Fruit fly (Drosophila melanogaster) whole organism, prepupa: Measurements from ENCODE around the gene CG2217.

Experiments used
- Blimp-1 ChIP-seq: fragments of 200-800 bp; sonication (Bioruptor generic); optimal IDR thresholded peaks from 3 replicates; lab custom pipeline; 2017; ENCODE audit warnings: missing biosample characterization, missing genetic modification characterization, mild to moderate bottlenecking, moderate library complexity, missing genetic modification reagents
- CG10631 ChIP-seq: fragments of 200-800 bp; sonication (Bioruptor generic); optimal IDR thresholded peaks from 2 replicates; lab custom pipeline; 2016; ENCODE audit warnings: missing biosample characterization, missing genetic modification characterization
- CG11294 ChIP-seq: fragments of 200-800 bp; sonication (Bioruptor generic); IDR thresholded peaks from 2 replicates; pipeline ENCODE4 v1.3.6; 2022; ENCODE audit warnings: missing biosample characterization, missing genetic modification characterization
- CG11762 ChIP-seq: fragments of 200-800 bp; sonication (Bioruptor generic); optimal IDR thresholded peaks from 3 replicates; lab custom pipeline; 2016; ENCODE audit warnings: missing biosample characterization, missing genetic modification characterization; ENCODE audit not compliant: insufficient read depth
- CG11902 ChIP-seq: fragments of 200-800 bp; sonication (Bioruptor generic); optimal IDR thresholded peaks from 3 replicates; lab custom pipeline; 2016; ENCODE audit warnings: missing biosample characterization, missing genetic modification characterization
- CG1621 ChIP-seq: fragments of 200-800 bp; sonication (Bioruptor generic); optimal IDR thresholded peaks from 3 replicates; lab custom pipeline; 2018; ENCODE audit warnings: missing biosample characterization, mild to moderate bottlenecking, missing genetic modification characterization
- CG16779 ChIP-seq: fragments of 200-800 bp; sonication (Bioruptor generic); optimal IDR thresholded peaks from 3 replicates; lab custom pipeline; 2017; ENCODE audit warnings: missing biosample characterization, mild to moderate bottlenecking, missing genetic modification characterization
- CG3032 ChIP-seq: fragments of 200-800 bp; optimal IDR thresholded peaks from 2 replicates; lab custom pipeline; 2019; ENCODE audit warnings: missing biosample characterization, mild to moderate bottlenecking, missing genetic modification characterization, moderate library complexity
- CG31627 ChIP-seq: fragments of 200-800 bp; sonication (Bioruptor generic); optimal IDR thresholded peaks from 3 replicates; lab custom pipeline; 2016; ENCODE audit warnings: missing biosample characterization, missing genetic modification characterization
- CG32006 ChIP-seq: fragments of 200-800 bp; sonication (Bioruptor generic); optimal IDR thresholded peaks from 3 replicates; lab custom pipeline; 2017; ENCODE audit warnings: missing biosample characterization, mild to moderate bottlenecking, missing genetic modification characterization
- CG34406 ChIP-seq: fragments of 200-800 bp; sonication (Bioruptor generic); optimal IDR thresholded peaks from 3 replicates; lab custom pipeline; 2016; ENCODE audit warnings: missing biosample characterization, missing genetic modification characterization
- CG3919 ChIP-seq: fragments of 200-800 bp; sonication (Bioruptor generic); optimal IDR thresholded peaks from 3 replicates; lab custom pipeline; 2016; ENCODE audit warnings: missing biosample characterization, missing genetic modification characterization
- CG4318 ChIP-seq: fragments of 200-800 bp; sonication (Bioruptor generic); optimal IDR thresholded peaks from 3 replicates; lab custom pipeline; 2017; ENCODE audit warnings: missing biosample characterization, mild to moderate bottlenecking, missing genetic modification characterization
- CG6276 ChIP-seq: fragments of 200-800 bp; sonication (Bioruptor generic); optimal IDR thresholded peaks from 2 replicates; lab custom pipeline; 2017; ENCODE audit warnings: missing biosample characterization, mild to moderate bottlenecking, missing genetic modification characterization
- CG6792 ChIP-seq: fragments of 200-800 bp; sonication (Bioruptor generic); optimal IDR thresholded peaks from 3 replicates; lab custom pipeline; 2016; ENCODE audit warnings: missing biosample characterization, missing genetic modification characterization
- CG6808 ChIP-seq: fragments of 200-800 bp; sonication (Bioruptor generic); optimal IDR thresholded peaks from 3 replicates; lab custom pipeline; 2017; ENCODE audit warnings: missing biosample characterization, missing genetic modification characterization, mild to moderate bottlenecking, moderate library complexity, missing genetic modification reagents
- CG6854 ChIP-seq: fragments of 200-800 bp; sonication (Bioruptor generic); optimal IDR thresholded peaks from 2 replicates; lab custom pipeline; 2017; ENCODE audit warnings: missing biosample characterization, mild to moderate bottlenecking, missing genetic modification characterization
- CG7368 ChIP-seq: fragments of 200-800 bp; sonication (Bioruptor generic); optimal IDR thresholded peaks from 3 replicates; lab custom pipeline; 2016; ENCODE audit warnings: missing biosample characterization, missing genetic modification characterization
- CG8319 ChIP-seq: fragments of 200-800 bp; sonication (Bioruptor generic); optimal IDR thresholded peaks from 3 replicates; lab custom pipeline; 2016; ENCODE audit warnings: missing biosample characterization, missing genetic modification characterization
- CG8632 ChIP-seq: fragments of 200-800 bp; sonication (Bioruptor generic); optimal IDR thresholded peaks from 3 replicates; lab custom pipeline; 2016; ENCODE audit warnings: missing biosample characterization, missing genetic modification characterization
- Eip75B ChIP-seq: fragments of 200-800 bp; sonication (Bioruptor generic); optimal IDR thresholded peaks from 3 replicates; lab custom pipeline; 2016; ENCODE audit warnings: missing biosample characterization, missing genetic modification characterization
- Eip78C ChIP-seq: fragments of 200-800 bp; sonication (Bioruptor generic); peaks from one replicate; lab custom pipeline; 2016; ENCODE audit warnings: missing biosample characterization, missing genetic modification characterization
- Eip93F ChIP-seq: fragments of 200-800 bp; sonication (Bioruptor generic); optimal IDR thresholded peaks from 2 replicates; lab custom pipeline; 2016; ENCODE audit warnings: missing biosample characterization, mild to moderate bottlenecking, missing genetic modification characterization
- Ets21C ChIP-seq: fragments of 200-800 bp; sonication (Bioruptor generic); optimal IDR thresholded peaks from 3 replicates; lab custom pipeline; 2016; ENCODE audit warnings: missing biosample characterization, missing genetic modification characterization
- Ets96B ChIP-seq: fragments of 200-800 bp; optimal IDR thresholded peaks from 2 replicates; lab custom pipeline; 2019; ENCODE audit warnings: missing biosample characterization, mild to moderate bottlenecking, missing genetic modification characterization, moderate library complexity
- Hr38 ChIP-seq: sonication (Bioruptor generic); optimal IDR thresholded peaks from 2 replicates; lab custom pipeline; 2016; ENCODE audit warnings: missing biosample characterization, missing genetic modification characterization
- Hr39 ChIP-seq: fragments of 200-800 bp; sonication (Bioruptor generic); optimal IDR thresholded peaks from 2 replicates; lab custom pipeline; 2016; ENCODE audit warnings: missing biosample characterization, missing genetic modification characterization
- Hr4 ChIP-seq: fragments of 200-800 bp; sonication (Bioruptor generic); optimal IDR thresholded peaks from 3 replicates; lab custom pipeline; 2016; ENCODE audit warnings: missing biosample characterization, missing genetic modification characterization
- Lpt ChIP-seq: fragments of 200-800 bp; sonication (Bioruptor generic); optimal IDR thresholded peaks from 3 replicates; lab custom pipeline; 2016; ENCODE audit warnings: missing biosample characterization, missing genetic modification characterization
- Met ChIP-seq: fragments of 200-800 bp; sonication (Bioruptor generic); optimal IDR thresholded peaks from 3 replicates; lab custom pipeline; 2016; ENCODE audit warnings: missing biosample characterization, missing genetic modification characterization
- Smox ChIP-seq: fragments of 200-800 bp; sonication (Bioruptor generic); optimal IDR thresholded peaks from 3 replicates; lab custom pipeline; 2016; ENCODE audit warnings: missing biosample characterization, missing genetic modification characterization
- Sox102F ChIP-seq: fragments of 200-800 bp; sonication (Bioruptor generic); optimal IDR thresholded peaks from 2 replicates; lab custom pipeline; 2016; ENCODE audit warnings: missing biosample characterization, mild to moderate bottlenecking, missing genetic modification characterization
- Sox14 ChIP-seq: fragments of 200-800 bp; sonication (Bioruptor generic); optimal IDR thresholded peaks from 3 replicates; lab custom pipeline; 2016; ENCODE audit warnings: missing biosample characterization, missing genetic modification characterization
- Sox15 ChIP-seq: fragments of 200-800 bp; sonication (Bioruptor generic); optimal IDR thresholded peaks from 3 replicates; lab custom pipeline; 2016; ENCODE audit warnings: missing biosample characterization, missing genetic modification characterization
- achi ChIP-seq: fragments of 200-800 bp; sonication (Bioruptor generic); optimal IDR thresholded peaks from 3 replicates; lab custom pipeline; 2016; ENCODE audit warnings: missing biosample characterization, missing genetic modification characterization
- acj6 ChIP-seq: fragments of 200-800 bp; sonication (Bioruptor generic); optimal IDR thresholded peaks from 3 replicates; lab custom pipeline; 2016; ENCODE audit warnings: missing biosample characterization, missing genetic modification characterization
- cyc ChIP-seq: fragments of 200-800 bp; sonication (Bioruptor generic); optimal IDR thresholded peaks from 3 replicates; lab custom pipeline; 2016; ENCODE audit warnings: missing biosample characterization, missing genetic modification characterization
- dac ChIP-seq: fragments of 200-800 bp; sonication (Bioruptor generic); optimal IDR thresholded peaks from 2 replicates; lab custom pipeline; 2017; ENCODE audit warnings: missing biosample characterization, mild to moderate bottlenecking, missing genetic modification characterization
- dsx ChIP-seq: fragments of 200-800 bp; optimal IDR thresholded peaks from 3 replicates; lab custom pipeline; 2019; ENCODE audit warnings: missing biosample characterization, mild to moderate bottlenecking, missing genetic modification characterization, moderate library complexity; ENCODE audit not compliant: poor library complexity, severe bottlenecking
- esn ChIP-seq: fragments of 200-800 bp; sonication (Bioruptor generic); optimal IDR thresholded peaks from 2 replicates; lab custom pipeline; 2016; ENCODE audit warnings: missing biosample characterization, mild to moderate bottlenecking, missing genetic modification characterization, moderate library complexity
- fd59A ChIP-seq: fragments of 200-800 bp; sonication (Bioruptor generic); optimal IDR thresholded peaks from 2 replicates; lab custom pipeline; 2017; ENCODE audit warnings: missing biosample characterization, mild to moderate bottlenecking, missing genetic modification characterization, missing genetic modification reagents
- fd85E ChIP-seq: fragments of 200-800 bp; sonication (Bioruptor generic); optimal IDR thresholded peaks from 3 replicates; lab custom pipeline; 2016; ENCODE audit warnings: missing biosample characterization, missing genetic modification characterization
- fkh ChIP-seq: fragments of 200-800 bp; sonication (Bioruptor generic); optimal IDR thresholded peaks from 3 replicates; lab custom pipeline; 2017; ENCODE audit warnings: missing biosample characterization, mild to moderate bottlenecking, missing genetic modification characterization, moderate library complexity
- lz ChIP-seq: fragments of 200-800 bp; sonication (Bioruptor generic); optimal IDR thresholded peaks from 3 replicates; lab custom pipeline; 2016; ENCODE audit warnings: missing biosample characterization, missing genetic modification characterization
- net ChIP-seq: fragments of 200-800 bp; sonication (Bioruptor generic); optimal IDR thresholded peaks from 3 replicates; lab custom pipeline; 2016; ENCODE audit warnings: missing biosample characterization, missing genetic modification characterization
- pdm3 ChIP-seq: fragments of 200-800 bp; sonication (Bioruptor generic); optimal IDR thresholded peaks from 3 replicates; lab custom pipeline; 2016; ENCODE audit warnings: missing biosample characterization, missing genetic modification characterization
- salr ChIP-seq, 2 experiments: fragments of 200-800 bp; sonication (Bioruptor generic); optimal IDR thresholded peaks; 3 replicates each; lab custom pipeline; 2016 to 2018; ENCODE audit warnings: missing biosample characterization in 2 of 2, missing genetic modification characterization in 2 of 2, mild to moderate bottlenecking in 1 of 2
- spab ChIP-seq: fragments of 200-800 bp; sonication (Bioruptor generic); optimal IDR thresholded peaks from 2 replicates; lab custom pipeline; 2017; ENCODE audit warnings: missing biosample characterization, mild to moderate bottlenecking, missing genetic modification characterization, missing genetic modification reagents
- svp ChIP-seq: fragments of 200-800 bp; sonication (Bioruptor generic); peaks from one replicate; lab custom pipeline; 2016; ENCODE audit warnings: missing biosample characterization, missing genetic modification characterization
- topi ChIP-seq: fragments of 200-800 bp; sonication (Bioruptor generic); optimal IDR thresholded peaks from 3 replicates; lab custom pipeline; 2016; ENCODE audit warnings: missing biosample characterization, missing genetic modification characterization
- vri ChIP-seq: fragments of 200-800 bp; sonication (Bioruptor generic); optimal IDR thresholded peaks from 3 replicates; lab custom pipeline; 2016; ENCODE audit warnings: missing biosample characterization, mild to moderate bottlenecking, missing genetic modification characterization

The CG2217 gene

dm6 chr3R:30388215-30388871 lies 34.4 kb downstream of the CG2217 start:
- TF ChIP-seq Hr4 (GFP tag; lab: Kevin White, UChicago) (peak; percentile 96), CG1621 (tag; lab: Kevin White, UChicago) (peak; percentile 90), CG10631 (GFP tag; lab: Kevin White, UChicago) (peak; percentile 97), svp (GFP tag; lab: Kevin White, UChicago) (peak; percentile 99), CG6854 (GFP tag; lab: Kevin White, UChicago) (peak; percentile 93), CG32006 (peak; percentile 99), Hr39 (GFP tag; lab: Kevin White, UChicago) (peak; percentile 98), CG8632 (GFP tag; lab: Kevin White, UChicago) (peak; percentile 97), vri (GFP tag; lab: Kevin White, UChicago) (peak; percentile 89), net (GFP tag; lab: Kevin White, UChicago) (peak; percentile 98), CG8319 (GFP tag; lab: Kevin White, UChicago) (peak; percentile 97), CG31627 (GFP tag; lab: Kevin White, UChicago) (peak; percentile 98), CG3032 (tag; lab: Kevin White, UChicago) (peak; percentile 95), Hr38 (peak; percentile 46), CG6276 (GFP tag; lab: Kevin White, UChicago) (peak; percentile 97), Smox (GFP tag; lab: Kevin White, UChicago) (peak; percentile 96), dsx (GFP tag; lab: Kevin White, UChicago) (peak; percentile 83), topi (GFP tag; lab: Kevin White, UChicago) (peak; percentile 98), spab (GFP tag; lab: Kevin White, UChicago) (peak; percentile 98), CG7368 (peak; percentile 92), Sox102F (peak; percentile 94), fd85E (GFP tag; lab: Kevin White, UChicago) (peak; percentile 68), esn (peak; percentile 99), dac (peak; percentile 93), Blimp-1 (GFP tag; lab: Kevin White, UChicago) (peak; percentile 93), CG11902 (peak; percentile 95), cyc (peak; percentile 96), Eip75B (GFP tag; lab: Kevin White, UChicago) (peak; percentile 98), CG34406 (GFP tag; lab: Kevin White, UChicago) (peak; percentile 96), CG6792 (peak; percentile 98), Eip93F (GFP tag; lab: Kevin White, UChicago) (peak; percentile 85), CG16779 (tag; lab: Kevin White, UChicago) (peak; percentile 93), fd59A (GFP tag; lab: Kevin White, UChicago) (peak; percentile 98), CG11294 (GFP tag; lab: Robert Waterston, UW) (peak; percentile 85), salr (GFP tag; optimal IDR thresholded peaks at IDR 0.05; lab: Kevin White, UChicago) (peak; percentile 82 to 99), Sox14 (GFP tag; lab: Kevin White, UChicago) (peak; percentile 96), Met (GFP tag; lab: Kevin White, UChicago) (peak; percentile 96), acj6 (GFP tag; lab: Kevin White, UChicago) (peak; percentile 97), pdm3 (GFP tag; lab: Kevin White, UChicago) (peak; percentile 97), Ets21C (peak; percentile 96), CG3919 (GFP tag; lab: Kevin White, UChicago) (peak; percentile 97), Lpt (GFP tag; lab: Kevin White, UChicago) (peak; percentile 93), Sox15 (GFP tag; lab: Kevin White, UChicago) (peak; percentile 98), fkh (GFP tag; lab: Kevin White, UChicago) (peak; percentile 85), CG6808 (GFP tag; lab: Kevin White, UChicago) (peak; percentile 98), lz (GFP tag; lab: Kevin White, UChicago) (peak; percentile 98), Eip78C (GFP tag; lab: Kevin White, UChicago) (peak; percentile 99), achi (GFP tag; lab: Kevin White, UChicago) (peak; percentile 95), CG11762 (peak; percentile 92), Ets96B (peak; percentile 93), CG4318 (GFP tag; lab: Kevin White, UChicago) (peak; percentile 97)
